Fruit fly (Drosophila melanogaster): ENCODE measurements around the gene CG13073.

Gene CG13073

DNA sequence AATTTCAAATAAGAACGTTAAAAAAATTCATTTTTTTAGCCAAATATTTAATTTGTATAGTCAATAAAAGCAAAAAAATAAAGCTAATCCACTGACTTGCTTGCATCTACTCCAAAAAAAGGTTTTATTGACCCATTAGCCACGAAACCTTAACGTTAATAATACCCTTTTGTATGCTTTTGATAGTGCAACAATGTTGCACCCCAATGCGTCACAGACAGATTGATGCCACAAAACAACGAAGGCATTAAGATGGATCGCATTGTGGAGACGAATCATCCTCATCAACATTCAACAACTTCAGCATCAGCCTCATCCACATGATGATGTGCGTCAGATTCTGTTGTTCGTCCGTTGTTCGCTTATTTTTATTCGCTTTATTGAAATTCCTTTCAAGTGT lies 1.7 kb downstream of the CG13073 start:
- TF ChIP-seq CG12768 (GFP tag; optimal IDR thresholded peaks at IDR 0.05): no peak
- no peak for TF ChIP-seq CG11617 (GFP tag; optimal IDR thresholded peaks at IDR 0.05)
- TF ChIP-seq CG1620 (GFP tag; optimal IDR thresholded peaks at IDR 0.05): no peak
- no peak for TF ChIP-seq ovo (GFP tag; optimal IDR thresholded peaks at IDR 0.05)
- TF ChIP-seq Clk (GFP tag; optimal IDR thresholded peaks at IDR 0.05): no peak
- TF ChIP-seq Hr96 (GFP tag; optimal IDR thresholded peaks at IDR 0.05): no peak
- no peak for TF ChIP-seq CG14711 (tag; optimal IDR thresholded peaks at IDR 0.05)
- no peak for TF ChIP-seq kay (GFP tag; ENCODE audit: borderline replicate concordance)
- no peak for TF ChIP-seq toe (GFP tag; optimal IDR thresholded peaks at IDR 0.05)
- TF ChIP-seq CG7045 (GFP tag; optimal IDR thresholded peaks at IDR 0.05): no peak
- no peak for TF ChIP-seq cic (GFP tag; optimal IDR thresholded peaks at IDR 0.05)
- no peak for TF ChIP-seq Mnt (GFP tag; optimal IDR thresholded peaks at IDR 0.05)

DNA sequence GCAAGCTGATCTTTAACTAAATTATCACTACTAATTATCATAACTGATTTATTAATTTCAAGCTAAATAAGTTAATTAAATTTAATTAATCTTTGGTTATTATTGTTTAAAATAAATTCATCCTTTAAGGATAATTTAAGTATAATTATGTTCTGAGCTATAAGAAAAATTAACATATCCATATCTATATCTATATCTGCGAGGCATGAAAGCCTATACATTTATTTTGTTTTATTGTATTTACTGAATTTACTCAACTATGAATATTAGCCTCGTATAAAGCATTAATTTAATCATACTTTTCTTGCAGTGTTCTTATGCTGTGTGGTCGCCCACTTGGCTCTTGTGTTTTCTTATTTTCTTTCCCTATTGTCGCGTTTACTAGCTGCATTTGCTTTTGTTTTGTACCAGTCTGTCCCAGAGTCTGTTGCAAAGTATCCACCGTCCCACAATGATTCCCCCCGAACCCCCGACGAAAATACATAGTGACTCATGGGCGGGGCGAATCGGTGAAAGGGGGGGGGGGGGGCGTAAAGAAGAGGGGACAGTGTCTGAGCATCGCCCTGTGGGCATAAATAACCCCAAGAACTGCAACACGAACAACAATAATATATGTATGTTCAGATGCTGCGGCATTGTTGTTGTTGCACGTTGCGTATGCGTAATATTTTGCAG lies 2.4 kb downstream of the CG13073 start:
- TF ChIP-seq Crg-1 (GFP tag; optimal IDR thresholded peaks at IDR 0.05) (no peak), CG7045 (GFP tag; optimal IDR thresholded peaks at IDR 0.05) (no peak), ovo (GFP tag; optimal IDR thresholded peaks at IDR 0.05) (no peak), Hr96 (GFP tag; optimal IDR thresholded peaks at IDR 0.05) (no peak), CG1620 (GFP tag; optimal IDR thresholded peaks at IDR 0.05) (no peak), CG12768 (GFP tag; optimal IDR thresholded peaks at IDR 0.05) (no peak), bab1 (GFP tag; optimal IDR thresholded peaks at IDR 0.05) (no peak), CG11617 (GFP tag; optimal IDR thresholded peaks at IDR 0.05) (no peak), pad (GFP tag; optimal IDR thresholded peaks at IDR 0.05) (no peak), Mnt (GFP tag; optimal IDR thresholded peaks at IDR 0.05) (no peak), cic (GFP tag; optimal IDR thresholded peaks at IDR 0.05) (no peak)

DNA sequence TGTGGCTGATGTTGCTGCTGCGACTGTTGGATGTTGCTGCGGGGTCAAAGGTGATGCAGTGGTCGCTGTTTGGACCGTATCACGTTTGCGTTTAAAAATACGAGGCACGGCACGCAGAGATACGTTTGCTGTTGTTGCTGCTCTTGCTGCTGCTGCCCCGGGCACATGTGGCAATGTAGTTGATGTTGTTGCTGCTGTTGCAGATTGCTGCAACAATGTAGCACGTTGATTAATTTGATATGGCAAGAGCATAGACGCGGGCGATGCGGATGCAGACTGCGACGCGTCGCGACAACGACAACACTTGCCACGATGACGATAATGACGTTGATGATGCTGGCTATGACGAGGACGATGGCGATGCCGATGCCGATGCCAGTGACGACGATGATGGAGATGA lies 3.9 kb downstream of the CG13073 start:
- TF ChIP-seq pad (GFP tag; optimal IDR thresholded peaks at IDR 0.05) (no peak), kay (GFP tag; ENCODE audit: borderline replicate concordance) (no peak), cic (GFP tag; optimal IDR thresholded peaks at IDR 0.05) (no peak), CG11617 (GFP tag; optimal IDR thresholded peaks at IDR 0.05) (no peak), toe (GFP tag; optimal IDR thresholded peaks at IDR 0.05) (no peak), ovo (GFP tag; optimal IDR thresholded peaks at IDR 0.05) (no peak), Crg-1 (GFP tag; optimal IDR thresholded peaks at IDR 0.05) (no peak), bab1 (GFP tag; optimal IDR thresholded peaks at IDR 0.05) (no peak), CG1620 (GFP tag; optimal IDR thresholded peaks at IDR 0.05) (no peak), CG12768 (GFP tag; optimal IDR thresholded peaks at IDR 0.05) (no peak), CG7101 (tag; optimal IDR thresholded peaks at IDR 0.05) (no peak), Clk (GFP tag; optimal IDR thresholded peaks at IDR 0.05) (no peak), CG14711 (tag; optimal IDR thresholded peaks at IDR 0.05) (no peak), CG5204 (GFP tag; optimal IDR thresholded peaks at IDR 0.05) (no peak), Hr96 (GFP tag; optimal IDR thresholded peaks at IDR 0.05) (no peak), Mnt (GFP tag; optimal IDR thresholded peaks at IDR 0.05) (no peak), tj (GFP tag; optimal IDR thresholded peaks at IDR 0.05) (no peak), CG7045 (GFP tag; optimal IDR thresholded peaks at IDR 0.05) (no peak), CG33017 (tag; optimal IDR thresholded peaks at IDR 0.05) (no peak)

DNA sequence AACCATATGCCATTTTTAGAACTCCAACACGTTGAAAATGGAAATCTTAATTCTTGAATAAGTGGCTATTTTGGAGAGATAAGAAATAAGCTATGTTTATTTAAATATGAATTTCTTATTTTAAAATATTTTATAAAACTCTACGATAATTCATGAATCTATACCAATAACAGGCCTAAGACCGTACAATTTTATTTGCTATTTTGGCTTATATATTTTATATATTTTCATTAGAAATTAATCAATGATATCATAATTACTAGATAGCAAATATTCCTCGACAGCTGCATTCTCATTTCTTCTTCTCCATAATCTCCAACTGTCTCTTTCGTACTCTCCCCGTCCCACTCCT lies 5.2 kb downstream of the CG13073 start:
- TF ChIP-seq CG5204 (GFP tag; optimal IDR thresholded peaks at IDR 0.05): no peak

DNA sequence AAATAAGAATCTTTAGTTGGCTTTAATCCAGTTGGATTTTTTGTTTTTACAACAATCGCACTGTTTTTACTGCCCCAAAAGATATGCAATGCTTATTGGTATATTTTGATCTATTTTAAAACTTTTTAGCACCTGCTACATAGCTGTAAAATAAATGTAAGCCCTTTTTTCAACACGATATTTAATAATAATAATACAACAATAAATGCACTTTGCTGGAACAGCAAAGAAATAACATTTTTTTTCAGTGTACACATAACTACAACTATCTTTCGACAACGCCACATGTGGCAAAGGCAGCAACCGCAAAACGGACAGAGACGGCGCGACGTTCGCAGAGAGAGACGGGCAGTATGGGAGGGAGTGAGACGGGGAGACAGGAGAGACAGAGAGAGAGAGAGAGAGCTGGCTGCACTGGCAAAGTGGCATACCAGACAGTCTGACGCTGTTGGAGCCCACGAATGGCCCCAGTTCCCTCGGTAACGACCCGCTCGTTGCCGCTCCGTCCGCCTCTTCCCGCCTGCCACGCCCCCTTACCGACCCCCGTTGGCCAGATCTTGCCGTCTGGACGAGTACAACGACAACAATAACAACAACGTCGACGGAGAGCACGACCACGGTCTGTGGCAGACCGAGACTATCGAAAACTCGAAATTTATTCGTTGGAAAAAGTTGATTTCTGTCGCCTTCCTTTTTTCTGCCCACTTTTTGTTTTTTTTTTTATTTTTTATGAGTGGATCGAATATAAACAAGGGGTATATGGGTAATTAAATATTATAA lies 5.8 kb downstream of the CG13073 start:
- no peak for TF ChIP-seq pad (GFP tag; optimal IDR thresholded peaks at IDR 0.05)
- no peak for TF ChIP-seq CG12768 (GFP tag; optimal IDR thresholded peaks at IDR 0.05)
- no peak for TF ChIP-seq tj (GFP tag; optimal IDR thresholded peaks at IDR 0.05)
- TF ChIP-seq bab1 (GFP tag; optimal IDR thresholded peaks at IDR 0.05): no peak
- no peak for TF ChIP-seq CG11617 (GFP tag; optimal IDR thresholded peaks at IDR 0.05)
- no peak for TF ChIP-seq CG5204 (GFP tag; optimal IDR thresholded peaks at IDR 0.05)

DNA sequence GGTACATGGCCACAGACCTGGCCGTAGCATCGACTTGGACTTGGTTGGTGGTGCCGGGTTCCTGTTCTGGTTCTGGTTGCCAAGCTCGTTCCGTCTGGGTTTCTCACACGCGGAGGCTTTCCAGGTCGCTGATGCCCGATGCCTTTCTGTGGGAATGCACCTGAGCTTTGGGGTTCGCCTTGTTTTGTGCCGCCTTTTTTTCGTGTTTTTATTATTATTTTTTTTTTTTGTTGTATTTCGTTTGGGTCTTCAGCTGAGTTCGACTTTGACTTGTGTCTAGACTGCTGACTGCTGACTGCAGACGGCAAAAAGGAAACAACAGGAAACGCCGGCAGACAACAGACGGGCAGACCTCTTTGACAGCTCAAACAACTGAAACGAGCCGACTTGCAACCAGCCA lies 7.5 kb downstream of the CG13073 start:
- no peak for TF ChIP-seq ovo (GFP tag; optimal IDR thresholded peaks at IDR 0.05)
- TF ChIP-seq tj (GFP tag; optimal IDR thresholded peaks at IDR 0.05): no peak
- no peak for TF ChIP-seq kay (GFP tag; ENCODE audit: borderline replicate concordance)
- TF ChIP-seq Hr96 (GFP tag; optimal IDR thresholded peaks at IDR 0.05): no peak
- TF ChIP-seq CG1620 (GFP tag; optimal IDR thresholded peaks at IDR 0.05): no peak
- no peak for TF ChIP-seq pad (GFP tag; optimal IDR thresholded peaks at IDR 0.05)
- TF ChIP-seq CG7045 (GFP tag; optimal IDR thresholded peaks at IDR 0.05): no peak
- no peak for TF ChIP-seq Mnt (GFP tag; optimal IDR thresholded peaks at IDR 0.05)
- TF ChIP-seq CG5204 (GFP tag; optimal IDR thresholded peaks at IDR 0.05): no peak
- no peak for TF ChIP-seq Clk (GFP tag; optimal IDR thresholded peaks at IDR 0.05)
- no peak for TF ChIP-seq bab1 (GFP tag; optimal IDR thresholded peaks at IDR 0.05)

Measured in whole organism, adult.